Fruit fly (Drosophila melanogaster) whole organism, prepupa: Measurements from ENCODE around the gene CG14431.

Experiments used
- CG10631 ChIP-seq: fragments of 200-800 bp; sonication (Bioruptor generic); optimal IDR thresholded peaks from 2 replicates; lab custom pipeline; 2016; ENCODE audit warnings: missing biosample characterization, missing genetic modification characterization
- CG10669 ChIP-seq: fragments of 200-800 bp; sonication (Bioruptor generic); optimal IDR thresholded peaks from 3 replicates; lab custom pipeline; 2018; ENCODE audit warnings: missing biosample characterization, mild to moderate bottlenecking, missing genetic modification characterization, moderate library complexity
- CG11294 ChIP-seq: fragments of 200-800 bp; sonication (Bioruptor generic); IDR thresholded peaks from 2 replicates; pipeline ENCODE4 v1.3.6; 2022; ENCODE audit warnings: missing biosample characterization, missing genetic modification characterization
- CG11762 ChIP-seq: fragments of 200-800 bp; sonication (Bioruptor generic); optimal IDR thresholded peaks from 3 replicates; lab custom pipeline; 2016; ENCODE audit warnings: missing biosample characterization, missing genetic modification characterization; ENCODE audit not compliant: insufficient read depth
- CG11902 ChIP-seq: fragments of 200-800 bp; sonication (Bioruptor generic); optimal IDR thresholded peaks from 3 replicates; lab custom pipeline; 2016; ENCODE audit warnings: missing biosample characterization, missing genetic modification characterization
- CG15336 ChIP-seq: fragments of 200-800 bp; sonication (Bioruptor generic); IDR thresholded peaks from 2 replicates; pipeline ENCODE4 v1.3.6; 2022; ENCODE audit warnings: missing biosample characterization, missing genetic modification characterization
- CG3032 ChIP-seq: fragments of 200-800 bp; optimal IDR thresholded peaks from 2 replicates; lab custom pipeline; 2019; ENCODE audit warnings: missing biosample characterization, mild to moderate bottlenecking, missing genetic modification characterization, moderate library complexity
- CG31627 ChIP-seq: fragments of 200-800 bp; sonication (Bioruptor generic); optimal IDR thresholded peaks from 3 replicates; lab custom pipeline; 2016; ENCODE audit warnings: missing biosample characterization, missing genetic modification characterization
- CG32006 ChIP-seq: fragments of 200-800 bp; sonication (Bioruptor generic); optimal IDR thresholded peaks from 3 replicates; lab custom pipeline; 2017; ENCODE audit warnings: missing biosample characterization, mild to moderate bottlenecking, missing genetic modification characterization
- CG34406 ChIP-seq: fragments of 200-800 bp; sonication (Bioruptor generic); optimal IDR thresholded peaks from 3 replicates; lab custom pipeline; 2016; ENCODE audit warnings: missing biosample characterization, missing genetic modification characterization
- CG3919 ChIP-seq: fragments of 200-800 bp; sonication (Bioruptor generic); optimal IDR thresholded peaks from 3 replicates; lab custom pipeline; 2016; ENCODE audit warnings: missing biosample characterization, missing genetic modification characterization
- CG4318 ChIP-seq: fragments of 200-800 bp; sonication (Bioruptor generic); optimal IDR thresholded peaks from 3 replicates; lab custom pipeline; 2017; ENCODE audit warnings: missing biosample characterization, mild to moderate bottlenecking, missing genetic modification characterization
- CG6163 ChIP-seq: fragments of 200-800 bp; sonication (Bioruptor generic); IDR thresholded peaks from 3 replicates; pipeline ENCODE4 v1.3.6; 2022; ENCODE audit warnings: missing biosample characterization, missing genetic modification characterization
- CG6276 ChIP-seq: fragments of 200-800 bp; sonication (Bioruptor generic); optimal IDR thresholded peaks from 2 replicates; lab custom pipeline; 2017; ENCODE audit warnings: missing biosample characterization, mild to moderate bottlenecking, missing genetic modification characterization
- CG6792 ChIP-seq: fragments of 200-800 bp; sonication (Bioruptor generic); optimal IDR thresholded peaks from 3 replicates; lab custom pipeline; 2016; ENCODE audit warnings: missing biosample characterization, missing genetic modification characterization
- CG6808 ChIP-seq: fragments of 200-800 bp; sonication (Bioruptor generic); optimal IDR thresholded peaks from 3 replicates; lab custom pipeline; 2017; ENCODE audit warnings: missing biosample characterization, missing genetic modification characterization, mild to moderate bottlenecking, moderate library complexity, missing genetic modification reagents
- CG6854 ChIP-seq: fragments of 200-800 bp; sonication (Bioruptor generic); optimal IDR thresholded peaks from 2 replicates; lab custom pipeline; 2017; ENCODE audit warnings: missing biosample characterization, mild to moderate bottlenecking, missing genetic modification characterization
- CG7368 ChIP-seq: fragments of 200-800 bp; sonication (Bioruptor generic); optimal IDR thresholded peaks from 3 replicates; lab custom pipeline; 2016; ENCODE audit warnings: missing biosample characterization, missing genetic modification characterization
- CG8119 ChIP-seq: fragments of 200-800 bp; sonication (Bioruptor generic); IDR thresholded peaks from 3 replicates; pipeline ENCODE4 v1.3.6; 2022; ENCODE audit warnings: missing biosample characterization, missing genetic modification characterization
- CG8319 ChIP-seq: fragments of 200-800 bp; sonication (Bioruptor generic); optimal IDR thresholded peaks from 3 replicates; lab custom pipeline; 2016; ENCODE audit warnings: missing biosample characterization, missing genetic modification characterization
- CG8632 ChIP-seq: fragments of 200-800 bp; sonication (Bioruptor generic); optimal IDR thresholded peaks from 3 replicates; lab custom pipeline; 2016; ENCODE audit warnings: missing biosample characterization, missing genetic modification characterization
- Eip75B ChIP-seq: fragments of 200-800 bp; sonication (Bioruptor generic); optimal IDR thresholded peaks from 3 replicates; lab custom pipeline; 2016; ENCODE audit warnings: missing biosample characterization, missing genetic modification characterization
- Eip78C ChIP-seq: fragments of 200-800 bp; sonication (Bioruptor generic); peaks from one replicate; lab custom pipeline; 2016; ENCODE audit warnings: missing biosample characterization, missing genetic modification characterization
- Ets21C ChIP-seq: fragments of 200-800 bp; sonication (Bioruptor generic); optimal IDR thresholded peaks from 3 replicates; lab custom pipeline; 2016; ENCODE audit warnings: missing biosample characterization, missing genetic modification characterization
- Ets96B ChIP-seq: fragments of 200-800 bp; optimal IDR thresholded peaks from 2 replicates; lab custom pipeline; 2019; ENCODE audit warnings: missing biosample characterization, mild to moderate bottlenecking, missing genetic modification characterization, moderate library complexity
- Gug ChIP-seq: fragments of 200-800 bp; sonication (Bioruptor generic); IDR thresholded peaks from 2 replicates; pipeline ENCODE4 v1.3.6; 2022; ENCODE audit warnings: missing biosample characterization, missing genetic modification characterization
- Hr38 ChIP-seq: sonication (Bioruptor generic); optimal IDR thresholded peaks from 2 replicates; lab custom pipeline; 2016; ENCODE audit warnings: missing biosample characterization, missing genetic modification characterization
- Hr4 ChIP-seq: fragments of 200-800 bp; sonication (Bioruptor generic); optimal IDR thresholded peaks from 3 replicates; lab custom pipeline; 2016; ENCODE audit warnings: missing biosample characterization, missing genetic modification characterization
- Lpt ChIP-seq: fragments of 200-800 bp; sonication (Bioruptor generic); optimal IDR thresholded peaks from 3 replicates; lab custom pipeline; 2016; ENCODE audit warnings: missing biosample characterization, missing genetic modification characterization
- Smox ChIP-seq: fragments of 200-800 bp; sonication (Bioruptor generic); optimal IDR thresholded peaks from 3 replicates; lab custom pipeline; 2016; ENCODE audit warnings: missing biosample characterization, missing genetic modification characterization
- Sox102F ChIP-seq: fragments of 200-800 bp; sonication (Bioruptor generic); optimal IDR thresholded peaks from 2 replicates; lab custom pipeline; 2016; ENCODE audit warnings: missing biosample characterization, mild to moderate bottlenecking, missing genetic modification characterization
- Sox14 ChIP-seq: fragments of 200-800 bp; sonication (Bioruptor generic); optimal IDR thresholded peaks from 3 replicates; lab custom pipeline; 2016; ENCODE audit warnings: missing biosample characterization, missing genetic modification characterization
- Sox15 ChIP-seq: fragments of 200-800 bp; sonication (Bioruptor generic); optimal IDR thresholded peaks from 3 replicates; lab custom pipeline; 2016; ENCODE audit warnings: missing biosample characterization, missing genetic modification characterization
- achi ChIP-seq: fragments of 200-800 bp; sonication (Bioruptor generic); optimal IDR thresholded peaks from 3 replicates; lab custom pipeline; 2016; ENCODE audit warnings: missing biosample characterization, missing genetic modification characterization
- acj6 ChIP-seq: fragments of 200-800 bp; sonication (Bioruptor generic); optimal IDR thresholded peaks from 3 replicates; lab custom pipeline; 2016; ENCODE audit warnings: missing biosample characterization, missing genetic modification characterization
- cyc ChIP-seq: fragments of 200-800 bp; sonication (Bioruptor generic); optimal IDR thresholded peaks from 3 replicates; lab custom pipeline; 2016; ENCODE audit warnings: missing biosample characterization, missing genetic modification characterization
- dac ChIP-seq: fragments of 200-800 bp; sonication (Bioruptor generic); optimal IDR thresholded peaks from 2 replicates; lab custom pipeline; 2017; ENCODE audit warnings: missing biosample characterization, mild to moderate bottlenecking, missing genetic modification characterization
- dsx ChIP-seq: fragments of 200-800 bp; optimal IDR thresholded peaks from 3 replicates; lab custom pipeline; 2019; ENCODE audit warnings: missing biosample characterization, mild to moderate bottlenecking, missing genetic modification characterization, moderate library complexity; ENCODE audit not compliant: poor library complexity, severe bottlenecking
- eg ChIP-seq: fragments of 200-800 bp; sonication (Bioruptor generic); IDR thresholded peaks from 3 replicates; pipeline ENCODE4 v1.3.6; 2022; ENCODE audit warnings: missing biosample characterization, missing genetic modification characterization
- esn ChIP-seq: fragments of 200-800 bp; sonication (Bioruptor generic); optimal IDR thresholded peaks from 2 replicates; lab custom pipeline; 2016; ENCODE audit warnings: missing biosample characterization, mild to moderate bottlenecking, missing genetic modification characterization, moderate library complexity
- fd59A ChIP-seq: fragments of 200-800 bp; sonication (Bioruptor generic); optimal IDR thresholded peaks from 2 replicates; lab custom pipeline; 2017; ENCODE audit warnings: missing biosample characterization, mild to moderate bottlenecking, missing genetic modification characterization, missing genetic modification reagents
- fkh ChIP-seq: fragments of 200-800 bp; sonication (Bioruptor generic); optimal IDR thresholded peaks from 3 replicates; lab custom pipeline; 2017; ENCODE audit warnings: missing biosample characterization, mild to moderate bottlenecking, missing genetic modification characterization, moderate library complexity
- lz ChIP-seq: fragments of 200-800 bp; sonication (Bioruptor generic); optimal IDR thresholded peaks from 3 replicates; lab custom pipeline; 2016; ENCODE audit warnings: missing biosample characterization, missing genetic modification characterization
- net ChIP-seq: fragments of 200-800 bp; sonication (Bioruptor generic); optimal IDR thresholded peaks from 3 replicates; lab custom pipeline; 2016; ENCODE audit warnings: missing biosample characterization, missing genetic modification characterization
- pdm3 ChIP-seq: fragments of 200-800 bp; sonication (Bioruptor generic); optimal IDR thresholded peaks from 3 replicates; lab custom pipeline; 2016; ENCODE audit warnings: missing biosample characterization, missing genetic modification characterization
- salr ChIP-seq, 2 experiments: fragments of 200-800 bp; sonication (Bioruptor generic); optimal IDR thresholded peaks; 3 replicates each; lab custom pipeline; 2016 to 2018; ENCODE audit warnings: missing biosample characterization in 2 of 2, missing genetic modification characterization in 2 of 2, mild to moderate bottlenecking in 1 of 2
- spab ChIP-seq: fragments of 200-800 bp; sonication (Bioruptor generic); optimal IDR thresholded peaks from 2 replicates; lab custom pipeline; 2017; ENCODE audit warnings: missing biosample characterization, mild to moderate bottlenecking, missing genetic modification characterization, missing genetic modification reagents
- ss ChIP-seq, 2 experiments: fragments of 200-800 bp; sonication (Bioruptor generic); optimal IDR thresholded peaks; 2 replicates in 1 of 2; 3 replicates in 1 of 2; lab custom pipeline; 2017 to 2018; ENCODE audit warnings: mild to moderate bottlenecking in 2 of 2, missing biosample characterization in 2 of 2, missing genetic modification characterization in 2 of 2, moderate library complexity in 1 of 2
- svp ChIP-seq: fragments of 200-800 bp; sonication (Bioruptor generic); peaks from one replicate; lab custom pipeline; 2016; ENCODE audit warnings: missing biosample characterization, missing genetic modification characterization
- topi ChIP-seq: fragments of 200-800 bp; sonication (Bioruptor generic); optimal IDR thresholded peaks from 3 replicates; lab custom pipeline; 2016; ENCODE audit warnings: missing biosample characterization, missing genetic modification characterization
- vri ChIP-seq: fragments of 200-800 bp; sonication (Bioruptor generic); optimal IDR thresholded peaks from 3 replicates; lab custom pipeline; 2016; ENCODE audit warnings: missing biosample characterization, mild to moderate bottlenecking, missing genetic modification characterization

Gene CG14431

DNA sequence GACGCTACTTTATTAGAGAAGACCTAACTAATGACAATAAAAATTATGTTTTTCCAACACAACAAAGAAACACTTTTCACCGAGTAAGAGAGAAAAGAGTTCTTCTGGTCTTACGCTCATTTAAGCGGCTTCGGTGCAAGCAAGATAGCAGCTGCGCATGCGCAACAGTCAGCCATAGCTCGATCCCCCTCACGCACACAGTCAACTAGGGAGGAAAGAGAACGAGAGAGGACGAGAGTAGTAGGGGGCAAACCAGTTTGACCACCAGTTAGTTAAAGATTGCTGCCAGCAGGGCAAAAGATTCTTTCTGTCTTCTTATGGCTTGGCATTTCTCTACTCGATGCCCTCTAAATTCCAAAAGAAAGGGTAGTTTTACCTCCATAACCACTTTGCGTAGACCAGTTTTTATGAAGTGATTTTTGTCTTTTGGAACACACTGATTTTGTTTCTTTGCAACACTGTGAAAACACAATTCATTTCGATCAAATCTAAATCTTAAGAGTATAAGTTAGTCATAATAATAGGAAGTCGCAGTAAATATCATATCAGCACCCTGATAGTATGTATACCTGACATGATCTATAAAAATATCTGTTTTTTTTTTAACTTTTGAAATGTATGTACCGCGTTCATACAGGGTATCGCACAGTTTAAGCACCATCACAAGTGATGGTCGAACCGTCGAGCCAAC is 92.5 kb downstream of the CG14431 start:
- TF ChIP-seq esn (GFP tag; lab: Kevin White, UChicago) (no peak), CG11762 (GFP tag; lab: Kevin White, UChicago) (no peak), CG6163 (GFP tag; lab: Robert Waterston, UW) (peak; percentile 41; the same call in 1 of the 3 replicates), dac (GFP tag; lab: Kevin White, UChicago) (no peak), CG10631 (GFP tag; lab: Kevin White, UChicago) (peak; percentile 60), ss (GFP tag; optimal IDR thresholded peaks at IDR 0.05; lab: Kevin White, UChicago) (peak in 1 of 2 experiments; percentile 54), fd59A (peak; percentile 34), Eip78C (peak; percentile 81), acj6 (GFP tag; lab: Kevin White, UChicago) (peak; percentile 46), CG15336 (GFP tag; lab: Robert Waterston, UW) (no peak; the same call in 1 of the 2 replicates), Hr4 (GFP tag; lab: Kevin White, UChicago) (peak; percentile 49), CG8319 (GFP tag; lab: Kevin White, UChicago) (no peak), svp (GFP tag; lab: Kevin White, UChicago) (no peak), CG10669 (no peak), dsx (GFP tag; lab: Kevin White, UChicago) (peak; percentile 28), eg (no peak), Sox14 (GFP tag; lab: Kevin White, UChicago) (peak; percentile 35), CG6854 (GFP tag; lab: Kevin White, UChicago) (no peak), CG6792 (GFP tag; lab: Kevin White, UChicago) (peak; percentile 28), CG11902 (GFP tag; lab: Kevin White, UChicago) (no peak), cyc (GFP tag; lab: Kevin White, UChicago) (peak; percentile 38), Eip75B (GFP tag; lab: Kevin White, UChicago) (peak; percentile 53), net (GFP tag; lab: Kevin White, UChicago) (peak; percentile 16), CG8119 (GFP tag; lab: Robert Waterston, UW) (no peak), CG7368 (GFP tag; lab: Kevin White, UChicago) (no peak), Gug (GFP tag; lab: Robert Waterston, UW) (no peak), pdm3 (GFP tag; lab: Kevin White, UChicago) (peak; percentile 52), spab (GFP tag; lab: Kevin White, UChicago) (peak; percentile 19), CG3032 (tag; lab: Kevin White, UChicago) (no peak), achi (GFP tag; lab: Kevin White, UChicago) (peak; percentile 56), Smox (peak; percentile 42), CG34406 (GFP tag; lab: Kevin White, UChicago) (no peak), lz (GFP tag; lab: Kevin White, UChicago) (peak; percentile 6), CG4318 (GFP tag; lab: Kevin White, UChicago) (no peak), topi (GFP tag; lab: Kevin White, UChicago) (no peak), CG3919 (GFP tag; lab: Kevin White, UChicago) (peak; percentile 29), salr (GFP tag; optimal IDR thresholded peaks at IDR 0.05; lab: Kevin White, UChicago) (peak in 1 of 2 experiments; percentile 59), CG8632 (GFP tag; lab: Kevin White, UChicago) (peak; percentile 34), Sox15 (GFP tag; lab: Kevin White, UChicago) (no peak), vri (GFP tag; lab: Kevin White, UChicago) (no peak), Lpt (GFP tag; lab: Kevin White, UChicago) (no peak), CG11294 (GFP tag; lab: Robert Waterston, UW) (no peak), CG6808 (GFP tag; lab: Kevin White, UChicago) (peak; percentile 38), Ets21C (GFP tag; lab: Kevin White, UChicago) (no peak), CG6276 (GFP tag; lab: Kevin White, UChicago) (peak; percentile 28), Ets96B (tag; lab: Kevin White, UChicago) (peak; percentile 17), Hr38 (GFP tag; lab: Kevin White, UChicago) (no peak), Sox102F (GFP tag; lab: Kevin White, UChicago) (peak; percentile 40), fkh (GFP tag; lab: Kevin White, UChicago) (no peak), CG32006 (GFP tag; lab: Kevin White, UChicago) (peak; percentile 65), CG31627 (GFP tag; lab: Kevin White, UChicago) (peak; percentile 29)
